Worm (Caenorhabditis elegans) whole organism, L3 larva: ENCODE measurements around the gene C09E9.1.

ENCODE experiments used
- ama-1 ChIP-seq: fragments of 150-350 bp; optimal IDR thresholded peaks from 2 replicates; lab custom pipeline; 2018
- egl-27 ChIP-seq: sonication (generic microtip); optimal IDR thresholded peaks from 4 replicates; lab custom pipeline; 2017; ENCODE audit warnings: missing biosample characterization, missing genetic modification reagents, missing genetic modification characterization
- elt-1 ChIP-seq: fragments of 150-350 bp; optimal IDR thresholded peaks from 2 replicates; lab custom pipeline; 2014; ENCODE audit warnings: missing biosample characterization, missing genetic modification characterization
- elt-3 ChIP-seq, 3 experiments: fragments of 150-350 bp in 1 of 3; sonication (generic microtip) in 2 of 3; optimal IDR thresholded peaks; 2 replicates in 2 of 3; 4 replicates in 1 of 3; lab custom pipeline; 2014 to 2017; ENCODE audit warnings: missing biosample characterization in 3 of 3, missing genetic modification characterization in 3 of 3
- fkh-10 ChIP-seq: sonication (generic microtip); optimal IDR thresholded peaks from 2 replicates; lab custom pipeline; 2017; ENCODE audit warnings: missing biosample characterization, missing genetic modification reagents, missing genetic modification characterization
- nfya-1 ChIP-seq: sonication (generic microtip); optimal IDR thresholded peaks from 2 replicates; lab custom pipeline; 2017; ENCODE audit warnings: missing genetic modification characterization, mild to moderate bottlenecking, missing compliant biosample characterization, antibody characterized with exemption, moderate library complexity; ENCODE audit not compliant: insufficient read depth
- nhr-11 ChIP-seq: fragments of 150-350 bp; optimal IDR thresholded peaks from 2 replicates; lab custom pipeline; 2014; ENCODE audit warnings: missing biosample characterization, missing genetic modification characterization
- nhr-12 ChIP-seq: fragments of 150-350 bp; optimal IDR thresholded peaks from 2 replicates; lab custom pipeline; 2014; ENCODE audit warnings: missing biosample characterization, missing genetic modification characterization
- pqm-1 ChIP-seq: fragments of 150-350 bp; optimal IDR thresholded peaks from 2 replicates; lab custom pipeline; 2017; ENCODE audit warnings: missing biosample characterization, missing genetic modification characterization, inconsistent platforms
- snpc-4 ChIP-seq: fragments of 150-350 bp; optimal IDR thresholded peaks from 2 replicates; lab custom pipeline; 2014; ENCODE audit warnings: missing biosample characterization, missing genetic modification characterization
- tbx-2 ChIP-seq: sonication (generic microtip); optimal IDR thresholded peaks from 2 replicates; lab custom pipeline; 2016; ENCODE audit warnings: mild to moderate bottlenecking, missing genetic modification characterization, missing compliant biosample characterization
- unc-62 ChIP-seq: fragments of 150-350 bp; sonication (generic microtip); optimal IDR thresholded peaks from 4 replicates; lab custom pipeline; 2014; ENCODE audit warnings: missing biosample characterization, missing genetic modification reagents, missing genetic modification characterization
- ztf-11 ChIP-seq: fragments of 150-350 bp; optimal IDR thresholded peaks from 2 replicates; lab custom pipeline; 2014; ENCODE audit warnings: missing biosample characterization, missing genetic modification characterization
- ztf-4 ChIP-seq: fragments of 150-350 bp; optimal IDR thresholded peaks from 2 replicates; lab custom pipeline; 2014; ENCODE audit warnings: missing biosample characterization, missing genetic modification characterization

- TF ChIP-seq elt-1 (tag; lab: Kevin White, UChicago) (no peak), unc-62 (GFP tag; lab: Kevin White, UChicago) (no peak), nfya-1 (tag; lab: Kevin White, UChicago) (no peak), nhr-12 (no peak), ztf-4 (no peak), nhr-11 (tag; lab: Kevin White, UChicago) (no peak), tbx-2 (no peak), snpc-4 (tag; lab: Kevin White, UChicago) (no peak), ama-1 (lab: Kevin White, UChicago) (no peak), ztf-11 (no peak), fkh-10 (no peak), elt-3 (tag; optimal IDR thresholded peaks at IDR 0.05; lab: Kevin White, UChicago) (no peak), pqm-1 (tag; lab: Kevin White, UChicago) (peak; percentile 12), egl-27 (tag; lab: Kevin White, UChicago) (no peak)
These were observed 7.9 kb upstream of the C09E9.1 start, which contains the start of gene clec-170 for ce11 chrIV:1266724-1267123.
